Worm (Caenorhabditis elegans): ENCODE results near the gene twk-49.

DNA sequence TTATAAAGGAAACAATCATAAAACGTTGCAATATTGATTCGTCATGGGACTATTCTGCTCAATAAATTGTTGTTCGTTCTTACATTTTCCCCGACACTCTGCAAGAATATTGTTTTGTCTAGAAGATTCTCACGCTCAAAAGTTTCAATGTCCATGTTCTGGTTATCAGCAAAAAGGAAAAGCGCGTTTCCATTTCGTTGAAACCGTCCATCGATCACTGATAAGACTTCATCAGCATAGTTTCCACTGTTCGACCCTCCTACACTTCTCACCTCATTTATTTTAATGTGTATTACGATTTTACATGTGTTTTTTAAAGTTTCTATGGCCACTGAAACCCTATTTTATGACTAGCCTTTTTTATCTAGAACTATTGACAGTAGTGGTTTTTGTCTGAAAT lies 21.1 kb upstream of the twk-49 start:
- no peak for TF ChIP-seq sea-1 (GFP tag; conservative IDR thresholded peaks at IDR 0.05)
- TF ChIP-seq scrt-1 (GFP tag; IDR thresholded peaks at IDR 0.05): no peak
